Fruit fly (Drosophila melanogaster) whole organism, embryonic: Measurements from ENCODE around the gene CG5377.

Experiments
- Atf-2 ChIP-seq: fragments of 200-800 bp; sonication (Bioruptor generic); optimal IDR thresholded peaks from 2 replicates; lab custom pipeline; 2016; ENCODE audit warnings: missing biosample characterization, missing genetic modification characterization
- CG13424 ChIP-seq: fragments of 200-800 bp; sonication (Bioruptor generic); optimal IDR thresholded peaks from 2 replicates; lab custom pipeline; 2019; ENCODE audit warnings: missing biosample characterization, mild to moderate bottlenecking, missing genetic modification characterization, moderate library complexity
- CG15479 ChIP-seq: fragments of 200-800 bp; sonication (Bioruptor generic); optimal IDR thresholded peaks from 3 replicates; lab custom pipeline; 2019; ENCODE audit warnings: missing biosample characterization, mild to moderate bottlenecking, missing genetic modification characterization, moderate library complexity
- CG17568 ChIP-seq: fragments of 200-800 bp; sonication (Bioruptor generic); optimal IDR thresholded peaks from 2 replicates; lab custom pipeline; 2018; ENCODE audit warnings: missing biosample characterization, mild to moderate bottlenecking, missing genetic modification characterization, moderate library complexity
- CG17912 ChIP-seq: fragments of 200-800 bp; sonication (Bioruptor generic); optimal IDR thresholded peaks from 2 replicates; lab custom pipeline; 2018; ENCODE audit warnings: missing biosample characterization, mild to moderate bottlenecking, missing genetic modification characterization
- CG1832 ChIP-seq: fragments of 200-800 bp; sonication (Bioruptor generic); optimal IDR thresholded peaks from 2 replicates; lab custom pipeline; 2017; ENCODE audit warnings: missing biosample characterization, mild to moderate bottlenecking, missing genetic modification characterization, inconsistent platforms
- CG33557 ChIP-seq: fragments of 200-800 bp; sonication (Bioruptor generic); optimal IDR thresholded peaks from 2 replicates; lab custom pipeline; 2019; ENCODE audit warnings: missing biosample characterization, mild to moderate bottlenecking, missing genetic modification characterization, moderate library complexity
- CG34224 ChIP-seq: fragments of 200-800 bp; sonication (Bioruptor generic); IDR thresholded peaks from 3 replicates; pipeline ENCODE4 v1.3.6; 2022; ENCODE audit warnings: missing biosample characterization, missing genetic modification characterization; ENCODE audit not compliant: partially characterized antibody
- CG5180 ChIP-seq: fragments of 200-800 bp; sonication (Bioruptor generic); optimal IDR thresholded peaks from 3 replicates; lab custom pipeline; 2017; ENCODE audit warnings: missing biosample characterization, missing genetic modification characterization, mild to moderate bottlenecking, moderate library complexity, missing genetic modification reagents
- CG8924 ChIP-seq: fragments of 200-800 bp; optimal IDR thresholded peaks from 3 replicates; lab custom pipeline; 2019; ENCODE audit warnings: missing biosample characterization, mild to moderate bottlenecking, missing genetic modification characterization, moderate library complexity
- Dref ChIP-seq: fragments of 200-800 bp; sonication (Bioruptor generic); IDR thresholded peaks from 2 replicates; pipeline ENCODE4 v1.3.6; 2022; ENCODE audit warnings: missing biosample characterization, missing genetic modification characterization
- Gsc ChIP-seq: fragments of 200-800 bp; sonication (Bioruptor generic); IDR thresholded peaks from 2 replicates; pipeline ENCODE4 v1.3.6; 2022; ENCODE audit warnings: missing biosample characterization, missing genetic modification characterization
- Lhr ChIP-seq: fragments of 200-800 bp; sonication (Bioruptor generic); optimal IDR thresholded peaks from 3 replicates; lab custom pipeline; 2017; ENCODE audit warnings: mild to moderate bottlenecking, missing biosample characterization, missing genetic modification reagents, missing genetic modification characterization
- MBD-R2 ChIP-seq: fragments of 200-800 bp; sonication (Bioruptor generic); IDR thresholded peaks from 2 replicates; pipeline ENCODE4 v1.3.6; 2022; ENCODE audit warnings: missing biosample characterization, missing genetic modification characterization
- MESR4 ChIP-seq: fragments of 200-800 bp; sonication (Bioruptor generic); optimal IDR thresholded peaks from 2 replicates; lab custom pipeline; 2018; ENCODE audit warnings: missing biosample characterization, mild to moderate bottlenecking, missing genetic modification characterization, moderate library complexity
- Max ChIP-seq: fragments of 200-800 bp; sonication (Bioruptor generic); optimal IDR thresholded peaks from 2 replicates; lab custom pipeline; 2016; ENCODE audit warnings: missing biosample characterization, mild to moderate bottlenecking, missing genetic modification characterization
- NC2β ChIP-seq: fragments of 200-800 bp; sonication (Bioruptor generic); optimal IDR thresholded peaks from 2 replicates; lab custom pipeline; 2016; ENCODE audit warnings: missing biosample characterization, missing genetic modification characterization
- Scr ChIP-seq: fragments of 200-800 bp; sonication (Bioruptor generic); IDR thresholded peaks from 2 replicates; pipeline ENCODE4 v1.3.6; 2022; ENCODE audit warnings: missing biosample characterization, missing genetic modification characterization; ENCODE audit not compliant: partially characterized antibody
- Sin3A ChIP-seq: fragments of >200 bp; optimal IDR thresholded peaks from 2 replicates; lab custom pipeline; 2018
- Ssrp ChIP-seq: fragments of 200-800 bp; sonication (Bioruptor generic); optimal IDR thresholded peaks from 2 replicates; lab custom pipeline; 2018; ENCODE audit warnings: missing biosample characterization, mild to moderate bottlenecking, missing genetic modification characterization, moderate library complexity
- Tbp ChIP-seq: fragments of >200 bp; optimal IDR thresholded peaks from 2 replicates; lab custom pipeline; 2018; ENCODE audit warnings: missing biosample characterization, missing genetic modification characterization
- Usf ChIP-seq: fragments of 200-800 bp; sonication (Bioruptor generic); optimal IDR thresholded peaks from 2 replicates; lab custom pipeline; 2017; ENCODE audit warnings: missing genotype, missing biosample characterization, missing genetic modification characterization
- Xrp1 ChIP-seq: fragments of 200-800 bp; sonication (Bioruptor generic); IDR thresholded peaks from 2 replicates; pipeline ENCODE4 v1.3.6; 2022; ENCODE audit warnings: missing biosample characterization, missing genetic modification characterization
- crp ChIP-seq, 2 experiments: fragments of 200-800 bp; sonication (Bioruptor generic); optimal IDR thresholded peaks; 2 replicates in 1 of 2; 3 replicates in 1 of 2; lab custom pipeline; 2017; ENCODE audit warnings: missing biosample characterization in 2 of 2, missing genetic modification characterization in 2 of 2, mild to moderate bottlenecking in 1 of 2, moderate library complexity in 1 of 2
- cwo ChIP-seq: fragments of 200-800 bp; sonication (Bioruptor generic); optimal IDR thresholded peaks from 3 replicates; lab custom pipeline; 2017; ENCODE audit warnings: missing biosample characterization, missing genetic modification characterization, mild to moderate bottlenecking, moderate library complexity, missing genetic modification reagents
- dmrt99B ChIP-seq: fragments of 200-800 bp; sonication (Bioruptor generic); optimal IDR thresholded peaks from 2 replicates; lab custom pipeline; 2018; ENCODE audit warnings: missing biosample characterization, mild to moderate bottlenecking, missing genetic modification characterization, moderate library complexity
- ems ChIP-seq: fragments of 200-800 bp; sonication (Bioruptor generic); optimal IDR thresholded peaks from 3 replicates; lab custom pipeline; 2016; ENCODE audit warnings: missing biosample characterization, missing genetic modification characterization
- gcm ChIP-seq: fragments of 200-800 bp; sonication (Bioruptor generic); optimal IDR thresholded peaks from 2 replicates; lab custom pipeline; 2019; ENCODE audit warnings: missing biosample characterization, mild to moderate bottlenecking, missing genetic modification characterization, moderate library complexity
- grau ChIP-seq: fragments of 200-800 bp; optimal IDR thresholded peaks from 3 replicates; lab custom pipeline; 2019; ENCODE audit warnings: missing biosample characterization, mild to moderate bottlenecking, missing genetic modification characterization, moderate library complexity
- grn ChIP-seq: fragments of 200-800 bp; sonication (Bioruptor generic); optimal IDR thresholded peaks from 3 replicates; lab custom pipeline; 2017; ENCODE audit warnings: missing biosample characterization, missing genetic modification characterization
- lbe ChIP-seq: fragments of 200-800 bp; sonication (Bioruptor generic); optimal IDR thresholded peaks from 2 replicates; lab custom pipeline; 2016; ENCODE audit warnings: missing biosample characterization, mild to moderate bottlenecking, missing genetic modification characterization
- maf-S ChIP-seq: fragments of 200-800 bp; sonication (Bioruptor generic); optimal IDR thresholded peaks from 2 replicates; lab custom pipeline; 2016; ENCODE audit warnings: missing biosample characterization, missing genetic modification characterization
- mam ChIP-seq: fragments of 200-800 bp; sonication (Bioruptor generic); optimal IDR thresholded peaks from 3 replicates; lab custom pipeline; 2016; ENCODE audit warnings: missing biosample characterization, missing genetic modification characterization
- mld ChIP-seq: fragments of 200-800 bp; sonication (Bioruptor generic); IDR thresholded peaks from 3 replicates; pipeline ENCODE4 v1.3.6; 2022; ENCODE audit warnings: missing biosample characterization, missing genetic modification characterization; ENCODE audit not compliant: partially characterized antibody
- row ChIP-seq: fragments of 200-800 bp; sonication (Bioruptor generic); IDR thresholded peaks from 3 replicates; pipeline ENCODE4 v1.3.6; 2022; ENCODE audit warnings: missing biosample characterization, missing genetic modification characterization
- sd ChIP-seq: fragments of 200-800 bp; sonication (Bioruptor generic); optimal IDR thresholded peaks from 3 replicates; lab custom pipeline; 2018; ENCODE audit warnings: missing biosample characterization, mild to moderate bottlenecking, missing genetic modification characterization, moderate library complexity
- sna ChIP-seq: fragments of 200-800 bp; sonication (Bioruptor generic); IDR thresholded peaks from 2 replicates; pipeline ENCODE4 v1.3.6; 2022; ENCODE audit warnings: missing biosample characterization, missing genetic modification characterization; ENCODE audit not compliant: partially characterized antibody
- sob ChIP-seq: fragments of 200-800 bp; sonication (Bioruptor generic); IDR thresholded peaks from 2 replicates; pipeline ENCODE4 v1.3.6; 2022; ENCODE audit warnings: missing biosample characterization, missing genetic modification characterization
- sug ChIP-seq: fragments of 200-800 bp; optimal IDR thresholded peaks from 2 replicates; lab custom pipeline; 2019; ENCODE audit warnings: missing biosample characterization, mild to moderate bottlenecking, missing genetic modification characterization, moderate library complexity
- tna ChIP-seq: fragments of 200-800 bp; sonication (Bioruptor generic); IDR thresholded peaks from 2 replicates; pipeline ENCODE4 v1.3.6; 2022; ENCODE audit warnings: missing biosample characterization, missing genetic modification characterization; ENCODE audit not compliant: partially characterized antibody
- twi ChIP-seq: fragments of 200-800 bp; optimal IDR thresholded peaks from 2 replicates; lab custom pipeline; 2019; ENCODE audit warnings: missing biosample characterization, mild to moderate bottlenecking, missing genetic modification characterization, moderate library complexity
- zen ChIP-seq: fragments of 200-800 bp; sonication (Bioruptor generic); optimal IDR thresholded peaks from 3 replicates; lab custom pipeline; 2018; ENCODE audit warnings: missing biosample characterization, mild to moderate bottlenecking, missing genetic modification characterization, moderate library complexity

The CG5377 gene

dm6 chr3R:22420911-22421310 is 47.0 kb downstream of the CG5377 start, which contains the start of the genes Nop56 and mats (continued):
- TF ChIP-seq CG13424 (tag; lab: Kevin White, UChicago) (peak; percentile 4), dmrt99B (no peak), sug (tag; lab: Kevin White, UChicago) (peak; percentile 33), Dref (GFP tag; lab: Robert Waterston, UW) (peak; percentile 37), Max (GFP tag; lab: Kevin White, UChicago) (peak; percentile 98), grn (GFP tag; lab: Kevin White, UChicago) (peak; percentile 48), MBD-R2 (GFP tag; lab: Robert Waterston, UW) (peak; percentile 79), tna (GFP tag; lab: Robert Waterston, UW) (no peak), CG17912 (peak; percentile 44), Gsc (no peak), gcm (peak; percentile 19), mam (GFP tag; lab: Kevin White, UChicago) (no peak), sob (GFP tag; lab: Robert Waterston, UW) (peak; percentile 10; the same call in 1 of the 2 replicates), sd (peak; percentile 79), CG5180 (GFP tag; lab: Kevin White, UChicago) (peak; percentile 64), zen (tag; lab: Kevin White, UChicago) (peak; percentile 13), Xrp1 (GFP tag; lab: Robert Waterston, UW) (no peak), NC2β (peak; percentile 16), mld (GFP tag; lab: Robert Waterston, UW) (no peak), MESR4 (GFP tag; lab: Kevin White, UChicago) (peak; percentile 95), Ssrp (tag; lab: Kevin White, UChicago) (no peak), CG17568 (GFP tag; lab: Kevin White, UChicago) (no peak), row (GFP tag; lab: Robert Waterston, UW) (peak; percentile 35; the same call in 1 of the 3 replicates), CG33557 (no peak), Scr (peak; percentile 35; the same call in 1 of the 2 replicates), Tbp (GFP tag; lab: Kevin White, UChicago) (peak; percentile 40), CG8924 (tag; lab: Kevin White, UChicago) (peak; percentile 72), CG15479 (peak; percentile 43), sna (GFP tag; lab: Robert Waterston, UW) (0 out of 2 replicates have a peak, but pooled peaks have one; percentile 28), Sin3A (lab: Kevin White, UChicago) (peak; percentile 41), grau (tag; lab: Kevin White, UChicago) (peak; percentile 20), Lhr (GFP tag; lab: Kevin White, UChicago) (peak; percentile 45), twi (tag; lab: Kevin White, UChicago) (peak; percentile 53), CG1832 (GFP tag; lab: Kevin White, UChicago) (peak; percentile 33), Atf-2 (no peak), lbe (GFP tag; lab: Kevin White, UChicago) (peak; percentile 8), Usf (GFP tag; lab: Kevin White, UChicago) (peak; percentile 6), crp (GFP tag; optimal IDR thresholded peaks at IDR 0.05; lab: Kevin White, UChicago) (peak in 1 of 2 experiments; percentile 68), CG34224 (GFP tag; lab: Robert Waterston, UW) (peak; percentile 32; the same call in 1 of the 3 replicates), cwo (GFP tag; lab: Kevin White, UChicago) (peak; percentile 63), ems (GFP tag; lab: Kevin White, UChicago) (peak; percentile 26), maf-S (GFP tag; lab: Kevin White, UChicago) (no peak)
